Fruit fly (Drosophila melanogaster) whole organism, pupa: ENCODE data around the gene CG14411.

Experiments
- CG10348 ChIP-seq: fragments of 200-800 bp; sonication (Bioruptor generic); IDR thresholded peaks from 2 replicates; pipeline ENCODE4 v1.3.6; 2022; ENCODE audit warnings: missing biosample characterization, missing genetic modification characterization
- CG12605 ChIP-seq: fragments of 200-800 bp; sonication (Bioruptor generic); IDR thresholded peaks from 2 replicates; pipeline ENCODE4 v1.3.6; 2022; ENCODE audit warnings: missing biosample characterization, missing genetic modification characterization
- CG13204 ChIP-seq: fragments of 200-800 bp; sonication (Bioruptor generic); optimal IDR thresholded peaks from 2 replicates; lab custom pipeline; 2018; ENCODE audit warnings: missing biosample characterization, mild to moderate bottlenecking, missing genetic modification characterization, moderate library complexity
- CG14655 ChIP-seq: fragments of 200-800 bp; sonication (Bioruptor generic); optimal IDR thresholded peaks from 3 replicates; lab custom pipeline; 2017; ENCODE audit warnings: mild to moderate bottlenecking, missing biosample characterization, missing genetic modification reagents, missing genetic modification characterization
- CG15710 ChIP-seq: fragments of 200-800 bp; sonication (Bioruptor generic); optimal IDR thresholded peaks from 2 replicates; lab custom pipeline; 2018; ENCODE audit warnings: missing biosample characterization, mild to moderate bottlenecking, missing genetic modification characterization, moderate library complexity
- CG17806 ChIP-seq: fragments of 200-800 bp; sonication (Bioruptor generic); optimal IDR thresholded peaks from 2 replicates; lab custom pipeline; 2018; ENCODE audit warnings: missing biosample characterization, mild to moderate bottlenecking, missing genetic modification characterization, moderate library complexity
- CG32121 ChIP-seq: fragments of 200-800 bp; sonication (Bioruptor generic); IDR thresholded peaks from 2 replicates; pipeline ENCODE4 v1.3.6; 2022; ENCODE audit warnings: missing biosample characterization, missing genetic modification characterization
- CG34367 ChIP-seq: fragments of 200-800 bp; sonication (Bioruptor generic); optimal IDR thresholded peaks from 2 replicates; lab custom pipeline; 2018; ENCODE audit warnings: missing biosample characterization, mild to moderate bottlenecking, missing genetic modification characterization
- CG4496 ChIP-seq: fragments of 200-800 bp; sonication (Bioruptor generic); IDR thresholded peaks from 3 replicates; pipeline ENCODE4 v1.3.6; 2022; ENCODE audit warnings: missing biosample characterization, missing genetic modification characterization
- CG8159 ChIP-seq: fragments of 200-800 bp; sonication (Bioruptor generic); optimal IDR thresholded peaks from 3 replicates; lab custom pipeline; 2018; ENCODE audit warnings: missing biosample characterization, mild to moderate bottlenecking, missing genetic modification characterization, moderate library complexity
- CG8301 ChIP-seq: fragments of 200-800 bp; sonication (Bioruptor generic); optimal IDR thresholded peaks from 2 replicates; lab custom pipeline; 2018; ENCODE audit warnings: missing biosample characterization, mild to moderate bottlenecking, missing genetic modification characterization
- CG9948 ChIP-seq: fragments of 200-800 bp; sonication (Bioruptor generic); optimal IDR thresholded peaks from 2 replicates; lab custom pipeline; 2018; ENCODE audit warnings: missing biosample characterization, mild to moderate bottlenecking, missing genetic modification characterization, moderate library complexity
- D1 ChIP-seq: fragments of 200-800 bp; sonication (Bioruptor generic); optimal IDR thresholded peaks from 2 replicates; lab custom pipeline; 2018; ENCODE audit warnings: missing biosample characterization, mild to moderate bottlenecking, missing genetic modification characterization, moderate library complexity
- EcR ChIP-seq: fragments of 200-800 bp; sonication (Bioruptor generic); optimal IDR thresholded peaks from 3 replicates; lab custom pipeline; 2019; ENCODE audit warnings: missing biosample characterization, missing genetic modification characterization, mild to moderate bottlenecking, moderate library complexity, missing genetic modification reagents
- Ets98B ChIP-seq: fragments of 200-800 bp; sonication (Bioruptor generic); IDR thresholded peaks from 2 replicates; pipeline ENCODE4 v1.3.6; 2022; ENCODE audit warnings: missing biosample characterization, missing genetic modification characterization
- Pif1A ChIP-seq: fragments of 200-800 bp; sonication (Bioruptor generic); optimal IDR thresholded peaks from 3 replicates; lab custom pipeline; 2016; ENCODE audit warnings: missing biosample characterization, missing genetic modification characterization
- Pif1B ChIP-seq: fragments of 200-800 bp; sonication (Bioruptor generic); optimal IDR thresholded peaks from 3 replicates; lab custom pipeline; 2016; ENCODE audit warnings: missing biosample characterization, missing genetic modification characterization
- Snoo ChIP-seq: fragments of 200-800 bp; sonication (Bioruptor generic); optimal IDR thresholded peaks from 3 replicates; lab custom pipeline; 2017; ENCODE audit warnings: missing biosample characterization, mild to moderate bottlenecking, missing genetic modification characterization, inconsistent platforms
- fd96Ca ChIP-seq: fragments of 200-800 bp; sonication (Bioruptor generic); IDR thresholded peaks from 3 replicates; pipeline ENCODE4 v1.3.6; 2022; ENCODE audit warnings: missing biosample characterization, missing genetic modification characterization
- gl ChIP-seq: fragments of 200-800 bp; sonication (Bioruptor generic); optimal IDR thresholded peaks from 2 replicates; lab custom pipeline; 2018; ENCODE audit warnings: missing biosample characterization, mild to moderate bottlenecking, missing genetic modification characterization
- rn ChIP-seq: fragments of 200-800 bp; sonication (Bioruptor generic); IDR thresholded peaks from 2 replicates; pipeline ENCODE4 v1.3.6; 2022; ENCODE audit warnings: missing biosample characterization, missing genetic modification characterization

The CG14411 gene

dm6 chrX:14848755-14849354 is 16.4 kb downstream of the CG14411 start, which contains the start of gene CG9522:
Gene CG9522 (minus strand): TSS chrX:14848808.
- TF ChIP-seq Snoo (tag; lab: Kevin White, UChicago) (peak; percentile 57), CG14655 (GFP tag; lab: Kevin White, UChicago) (peak; percentile 93), CG34367 (tag; lab: Kevin White, UChicago) (peak; percentile 80), fd96Ca (peak; percentile 64), gl (peak; percentile 67), CG4496 (GFP tag; lab: Robert Waterston, UW) (peak; percentile 90), CG8301 (tag; lab: Kevin White, UChicago) (peak; percentile 91), Pif1A (GFP tag; lab: Kevin White, UChicago) (peak; percentile 88), CG32121 (GFP tag; lab: Robert Waterston, UW) (peak; percentile 72), CG15710 (tag; lab: Kevin White, UChicago) (peak; percentile 84), Ets98B (GFP tag; lab: Robert Waterston, UW) (peak; percentile 90), CG9948 (tag; lab: Kevin White, UChicago) (peak; percentile 84), CG12605 (peak; percentile 86), CG8159 (peak; percentile 83), Pif1B (GFP tag; lab: Kevin White, UChicago) (peak; percentile 88), EcR (peak; percentile 77), CG10348 (GFP tag; lab: Robert Waterston, UW) (no peak), D1 (peak; percentile 38), CG17806 (tag; lab: Kevin White, UChicago) (peak; percentile 82), rn (GFP tag; lab: Robert Waterston, UW) (no peak), CG13204 (peak; percentile 73)

dm6 chrX:14850069-14850468 is 17.6 kb downstream of the CG14411 start:
- TF ChIP-seq CG34367 (tag; lab: Kevin White, UChicago) (no peak), Pif1A (GFP tag; lab: Kevin White, UChicago) (no peak), CG17806 (tag; lab: Kevin White, UChicago) (no peak), CG8159 (no peak), fd96Ca (no peak), CG32121 (GFP tag; lab: Robert Waterston, UW) (no peak), CG13204 (no peak), Pif1B (GFP tag; lab: Kevin White, UChicago) (no peak), rn (GFP tag; lab: Robert Waterston, UW) (no peak), CG4496 (GFP tag; lab: Robert Waterston, UW) (no peak)

DNA sequence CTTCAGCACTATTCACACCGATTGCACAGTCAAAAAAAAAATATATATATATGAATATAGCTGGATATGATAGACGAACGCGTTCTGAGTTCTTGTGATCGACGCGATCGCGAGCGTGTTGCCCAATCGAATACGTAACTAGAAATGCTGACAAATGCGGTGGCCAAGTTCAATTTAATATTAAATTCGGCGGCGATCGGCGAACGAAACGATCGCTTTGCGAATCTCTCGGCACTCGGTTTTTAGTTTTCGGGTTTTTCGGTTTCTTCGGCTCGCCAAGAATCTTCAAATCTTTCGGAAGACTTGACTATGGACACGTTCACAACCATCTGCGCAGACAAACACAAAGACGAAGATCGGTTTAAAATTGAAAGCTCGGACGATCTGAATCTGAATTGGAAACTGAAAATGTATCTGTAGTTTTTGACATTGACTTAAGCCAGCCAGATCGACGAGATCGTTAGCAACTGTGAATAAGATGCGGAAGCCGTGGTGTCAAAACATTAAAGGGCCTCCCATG is 20.8 kb downstream of the CG14411 start, which contains the start of gene CG9521:
CG9521 (minus strand) TSS at position 117 of the 520 bp plus-strand sequence.
- no peak for TF ChIP-seq CG13204
- no peak for TF ChIP-seq D1
- TF ChIP-seq CG15710 (tag; lab: Kevin White, UChicago): no peak
- no peak for TF ChIP-seq CG34367 (tag; lab: Kevin White, UChicago)
- no peak for TF ChIP-seq Pif1A (GFP tag; lab: Kevin White, UChicago)
- no peak for TF ChIP-seq rn (GFP tag; lab: Robert Waterston, UW)
- no peak for TF ChIP-seq CG32121 (GFP tag; lab: Robert Waterston, UW)
- no peak for TF ChIP-seq CG14655 (GFP tag; lab: Kevin White, UChicago)
- no peak for TF ChIP-seq EcR

dm6 chrX:14856261-14856660 is 23.8 kb downstream of the CG14411 start, which contains the start of gene CG9519:
Gene CG9519 (minus strand): TSS chrX:14856361.
- TF ChIP-seq rn (GFP tag; lab: Robert Waterston, UW) (no peak), CG9948 (tag; lab: Kevin White, UChicago) (no peak), fd96Ca (no peak), CG8301 (tag; lab: Kevin White, UChicago) (no peak), CG32121 (GFP tag; lab: Robert Waterston, UW) (no peak), CG17806 (tag; lab: Kevin White, UChicago) (no peak), Pif1A (GFP tag; lab: Kevin White, UChicago) (no peak), Snoo (tag; lab: Kevin White, UChicago) (no peak), gl (no peak), CG13204 (no peak), Pif1B (GFP tag; lab: Kevin White, UChicago) (no peak)

DNA sequence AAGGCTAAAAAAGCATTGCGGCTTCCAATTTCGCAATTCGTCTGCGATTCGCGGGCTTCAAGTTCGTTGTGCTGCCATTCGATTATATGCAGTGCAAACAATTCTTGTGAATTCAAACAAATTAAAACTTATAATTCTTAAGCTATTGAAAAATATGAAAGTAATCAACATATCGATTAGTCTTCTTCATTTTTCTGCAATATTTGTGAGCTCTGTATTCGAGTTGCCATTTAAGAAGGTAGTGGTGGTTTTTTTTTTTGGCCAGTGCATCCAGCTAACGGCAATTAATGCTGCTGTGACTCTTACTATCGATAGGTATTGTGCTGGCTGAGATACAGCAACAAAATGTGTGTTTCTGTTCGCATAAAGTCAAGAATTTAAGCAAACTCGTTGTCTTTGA is 25.4 kb downstream of the CG14411 start:
- peak; percentile 61; the same call in 2 of the 3 replicates for TF ChIP-seq CG4496 (GFP tag; lab: Robert Waterston, UW)
- peak; percentile 77 for TF ChIP-seq CG32121 (GFP tag; lab: Robert Waterston, UW)
- peak; percentile 46; the same call in 1 of the 3 replicates for TF ChIP-seq fd96Ca
- no peak for TF ChIP-seq CG34367 (tag; lab: Kevin White, UChicago)

DNA sequence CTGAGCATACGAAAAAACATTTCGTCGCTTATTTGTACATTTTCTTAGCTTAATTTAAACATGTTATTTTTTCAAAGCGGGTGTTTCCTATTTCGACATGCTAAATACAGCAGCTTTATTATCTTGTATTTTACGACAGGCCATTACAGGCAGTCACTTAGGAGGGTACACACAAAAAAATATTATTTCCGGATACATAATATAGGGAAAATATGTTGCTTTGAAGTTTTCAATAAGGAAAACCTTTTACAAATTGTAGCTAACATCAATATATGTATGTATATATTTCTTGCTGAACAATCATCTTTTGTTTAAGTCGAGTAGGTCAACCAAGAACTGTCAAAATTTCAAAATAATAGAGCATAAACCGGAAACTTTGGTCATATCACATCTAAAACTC is 26.5 kb downstream of the CG14411 start, which contains the start of gene CG46399:
CG46399 (plus strand) TSS at position 301 of the 400 bp plus-strand sequence.
- TF ChIP-seq CG14655 (GFP tag; lab: Kevin White, UChicago) (no peak), CG12605 (no peak), CG4496 (GFP tag; lab: Robert Waterston, UW) (no peak), CG34367 (tag; lab: Kevin White, UChicago) (no peak), Pif1A (GFP tag; lab: Kevin White, UChicago) (no peak), rn (GFP tag; lab: Robert Waterston, UW) (no peak), Ets98B (GFP tag; lab: Robert Waterston, UW) (no peak), EcR (no peak), CG15710 (tag; lab: Kevin White, UChicago) (no peak), fd96Ca (no peak), Pif1B (GFP tag; lab: Kevin White, UChicago) (no peak), CG10348 (GFP tag; lab: Robert Waterston, UW) (no peak), CG13204 (no peak), CG8159 (no peak), CG8301 (tag; lab: Kevin White, UChicago) (no peak), gl (no peak), CG9948 (tag; lab: Kevin White, UChicago) (no peak), CG17806 (tag; lab: Kevin White, UChicago) (no peak), CG32121 (GFP tag; lab: Robert Waterston, UW) (no peak)
